Fruit fly (Drosophila melanogaster): ENCODE measurements around the gene Pop1.
A peak's percentile ranks its signal among the peaks of the same experiment; 100 is the strongest.

Pop1 gene

dm6 chrX:5612977-5613376 is 9.5 kb upstream of the Pop1 start (continued):
- no peak for TF ChIP-seq CG18262 (tag; optimal IDR thresholded peaks at IDR 0.05)
- TF ChIP-seq HLH4C (GFP tag; IDR thresholded peaks at IDR 0.05; ENCODE audit: partially characterized antibody) = no peak
- no peak for TF ChIP-seq gt (GFP tag; IDR thresholded peaks at IDR 0.05)
- no peak for TF ChIP-seq hkb (optimal IDR thresholded peaks at IDR 0.05)
- TF ChIP-seq hkb (GFP tag; IDR thresholded peaks at IDR 0.05) = no peak
- TF ChIP-seq CG5245 (GFP tag; optimal IDR thresholded peaks at IDR 0.05) = no peak
- no peak for TF ChIP-seq Dek (tag; optimal IDR thresholded peaks at IDR 0.05)
- no peak; the same call in none of the 2 replicates for TF ChIP-seq CG9932 (GFP tag; IDR thresholded peaks at IDR 0.05)
- TF ChIP-seq CG5953 (GFP tag; IDR thresholded peaks at IDR 0.05) = no peak
- no peak for TF ChIP-seq CG14667 (GFP tag; IDR thresholded peaks at IDR 0.05)
- no peak for TF ChIP-seq CG3281 (GFP tag; optimal IDR thresholded peaks at IDR 0.05)
- peak; percentile 10 for TF ChIP-seq Abd-B (GFP tag; optimal IDR thresholded peaks at IDR 0.05)
- no peak for TF ChIP-seq CHES-1-like (GFP tag; optimal IDR thresholded peaks at IDR 0.05)
- no peak for TF ChIP-seq lov (optimal IDR thresholded peaks at IDR 0.05)
- TF ChIP-seq lov (GFP tag; IDR thresholded peaks at IDR 0.05) = no peak
- no peak for TF ChIP-seq CG10209 (GFP tag; optimal IDR thresholded peaks at IDR 0.05)
- TF ChIP-seq CG17359 (tag; optimal IDR thresholded peaks at IDR 0.05) = no peak
- peak; percentile 98 for TF ChIP-seq Bdp1 (GFP tag; optimal IDR thresholded peaks at IDR 0.05)
- no peak for TF ChIP-seq CG2875 (GFP tag; optimal IDR thresholded peaks at IDR 0.05)
- TF ChIP-seq BtbVII (GFP tag; optimal IDR thresholded peaks at IDR 0.05) = no peak
- no peak for TF ChIP-seq lab (GFP tag; optimal IDR thresholded peaks at IDR 0.05)
- TF ChIP-seq CG2199 (GFP tag; IDR thresholded peaks at IDR 0.05) = no peak
- TF ChIP-seq YL-1 (GFP tag; optimal IDR thresholded peaks at IDR 0.05) = no peak
- TF ChIP-seq CG16813 (GFP tag; IDR thresholded peaks at IDR 0.05; ENCODE audit: partially characterized antibody) = peak; percentile 76
- TF ChIP-seq Lhr (GFP tag; optimal IDR thresholded peaks at IDR 0.05) = peak; percentile 27
- TF ChIP-seq CG17385 (GFP tag; optimal IDR thresholded peaks at IDR 0.05) = no peak
- no peak for TF ChIP-seq sd (tag; optimal IDR thresholded peaks at IDR 0.05)
- no peak for TF ChIP-seq CG3163 (GFP tag; optimal IDR thresholded peaks at IDR 0.05)
- TF ChIP-seq CG6654 (GFP tag; optimal IDR thresholded peaks at IDR 0.05) = no peak
- no peak for TF ChIP-seq twi (tag; optimal IDR thresholded peaks at IDR 0.05)
- no peak for TF ChIP-seq Mrtf (GFP tag; IDR thresholded peaks at IDR 0.05)
- TF ChIP-seq slou (GFP tag; optimal IDR thresholded peaks at IDR 0.05) = no peak
- no peak for TF ChIP-seq sqz (GFP tag; optimal IDR thresholded peaks at IDR 0.05)
- TF ChIP-seq dan (GFP tag; IDR thresholded peaks at IDR 0.05) = no peak
- no peak for TF ChIP-seq gcm2 (GFP tag; optimal IDR thresholded peaks at IDR 0.05)
- no peak for TF ChIP-seq Fer3 (tag; optimal IDR thresholded peaks at IDR 0.05)
- TF ChIP-seq row (GFP tag; IDR thresholded peaks at IDR 0.05) = 0 out of 3 replicates have a peak, but pooled peaks have one; percentile 21
- no peak for TF ChIP-seq Sox102F (GFP tag; optimal IDR thresholded peaks at IDR 0.05)
- TF ChIP-seq HHEX (GFP tag; optimal IDR thresholded peaks at IDR 0.05) = no peak
- no peak for TF ChIP-seq CG2889 (GFP tag; IDR thresholded peaks at IDR 0.05)
- no peak for TF ChIP-seq CG9609 (GFP tag; optimal IDR thresholded peaks at IDR 0.05)
- no peak for TF ChIP-seq CG1233 (GFP tag; optimal IDR thresholded peaks at IDR 0.05)
- no peak for TF ChIP-seq HLH54F (GFP tag; optimal IDR thresholded peaks at IDR 0.05)
- peak; percentile 61 for TF ChIP-seq inv (GFP tag; IDR thresholded peaks at IDR 0.05; ENCODE audit: partially characterized antibody)
- TF ChIP-seq ERR (GFP tag; optimal IDR thresholded peaks at IDR 0.05) = no peak
- no peak for TF ChIP-seq Tbp (GFP tag; optimal IDR thresholded peaks at IDR 0.05)
- TF ChIP-seq Opbp (GFP tag; IDR thresholded peaks at IDR 0.05; ENCODE audit: partially characterized antibody) = peak; percentile 58; the same call in 2 of the 3 replicates
- no peak for TF ChIP-seq CG10431 (GFP tag; optimal IDR thresholded peaks at IDR 0.05)
- no peak for TF ChIP-seq unc-4 (GFP tag; IDR thresholded peaks at IDR 0.05; ENCODE audit: partially characterized antibody)
- no peak for TF ChIP-seq Oaz (GFP tag; IDR thresholded peaks at IDR 0.05)
- TF ChIP-seq ap (GFP tag; IDR thresholded peaks at IDR 0.05) = no peak
- TF ChIP-seq CG42726 (GFP tag; IDR thresholded peaks at IDR 0.05; ENCODE audit: partially characterized antibody) = peak; percentile 90
